Worm (Caenorhabditis elegans): ENCODE data around the gene epg-5.

DNA sequence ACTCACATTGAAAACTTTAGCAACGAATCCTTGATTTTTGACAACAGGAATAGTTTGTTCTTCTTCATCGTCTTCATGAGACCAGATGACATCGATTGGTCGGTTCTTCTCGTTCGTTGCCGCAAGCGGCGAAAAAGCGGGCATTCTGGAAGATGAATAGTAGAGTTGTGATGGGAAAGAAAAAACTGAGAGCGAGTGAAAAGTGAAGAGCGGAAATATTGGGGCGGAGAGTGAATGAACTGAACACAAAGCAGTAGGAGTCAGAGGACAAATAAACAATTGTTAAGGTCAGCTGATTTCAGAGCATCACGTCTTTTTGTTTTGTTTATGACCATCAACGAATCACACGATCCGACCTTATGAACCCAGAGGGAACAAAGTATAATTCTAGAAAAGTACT is 47.9 kb downstream of the epg-5 start, which contains the start of gene F18C5.10:
- no peak for TF ChIP-seq zag-1 (tag; optimal IDR thresholded peaks at IDR 0.05)
- TF ChIP-seq aly-2 (tag; optimal IDR thresholded peaks at IDR 0.05): no peak
